Worm (Caenorhabditis elegans): ENCODE data around the gene F55C10.5.
"Not testable (repeated sequence)": the region's sequence is repeated elsewhere in the genome, so short reads cannot be mapped to it uniquely, and the experiment has no call there.

DNA sequence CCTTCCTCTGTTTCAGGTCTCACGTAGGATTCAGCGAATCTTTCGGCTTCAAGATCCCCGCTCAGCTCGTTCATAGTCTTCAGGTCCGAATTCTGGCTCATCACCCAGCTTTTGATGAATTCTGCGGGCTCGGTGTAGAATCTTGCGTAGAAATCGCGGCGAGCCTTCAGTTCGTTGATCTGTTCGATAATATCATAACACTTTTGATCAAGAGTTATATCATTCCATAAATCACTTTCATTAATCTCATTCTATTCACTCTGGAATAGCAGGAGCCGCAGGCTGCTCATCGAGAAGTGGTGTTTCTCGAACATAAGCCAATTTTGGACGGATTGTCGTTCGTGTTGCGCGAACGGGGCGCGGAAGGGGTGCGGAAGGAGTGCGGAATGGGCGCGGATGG lies 12.1 kb downstream of the F55C10.5 start, which contains the start of gene K03B8.4:
- TF ChIP-seq ref-1 (GFP tag; conservative IDR thresholded peaks at IDR 0.05); cog-1 (tag; optimal IDR thresholded peaks at IDR 0.05); ztf-23 (GFP tag; IDR thresholded peaks at IDR 0.05); ztf-29 (GFP tag; IDR thresholded peaks at IDR 0.05); flt-1 (GFP tag; IDR thresholded peaks at IDR 0.05); med-1 (GFP tag; optimal IDR thresholded peaks at IDR 0.05; ENCODE audit: insufficient read depth); T22C8.4 (GFP tag; IDR thresholded peaks at IDR 0.05): not testable (repeated sequence)
